Worm (Caenorhabditis elegans): ENCODE results near the gene ZK512.4.

- no peak for TF ChIP-seq ama-1 (optimal IDR thresholded peaks at IDR 0.05)
- TF ChIP-seq aly-2 (tag; optimal IDR thresholded peaks at IDR 0.05), result no peak
- no peak for TF ChIP-seq ztf-11 (tag; optimal IDR thresholded peaks at IDR 0.05)
- no peak for TF ChIP-seq zag-1 (tag; optimal IDR thresholded peaks at IDR 0.05)
- TF ChIP-seq F13H6.1 (tag; optimal IDR thresholded peaks at IDR 0.05), result no peak
- TF ChIP-seq ZK546.5 (tag; optimal IDR thresholded peaks at IDR 0.05), result no peak
Measured at ce11 chrIII:9162634-9163118, 17.5 kb downstream of the ZK512.4 start, which contains the start of gene dgk-3.
